Worm (Caenorhabditis elegans) whole organism, L2 larva: ENCODE measurements around the gene F28H7.2.

ENCODE experiments used
- C34F6.9 ChIP-seq: fragments of 150-350 bp; optimal IDR thresholded peaks from 2 replicates; lab custom pipeline; 2014; ENCODE audit warnings: missing biosample characterization, missing genetic modification characterization
- F13H6.1 ChIP-seq: sonication (generic microtip); optimal IDR thresholded peaks from 2 replicates; lab custom pipeline; 2016; ENCODE audit warnings: missing genetic modification characterization, missing compliant biosample characterization
- R02D3.7 ChIP-seq: fragments of 150-350 bp; optimal IDR thresholded peaks from 2 replicates; lab custom pipeline; 2014; ENCODE audit warnings: missing biosample characterization, missing genetic modification characterization
- Y55F3AM.14 ChIP-seq: fragments of 200-800 bp; sonication (Bioruptor generic); optimal IDR thresholded peaks from 2 replicates; lab custom pipeline; 2018; ENCODE audit warnings: mild to moderate bottlenecking, missing genetic modification characterization, missing compliant biosample characterization
- ZK546.5 ChIP-seq: sonication (generic microtip); optimal IDR thresholded peaks from 2 replicates; lab custom pipeline; 2017; ENCODE audit warnings: missing biosample characterization, missing genetic modification characterization
- alr-1 ChIP-seq: fragments of 150-350 bp; optimal IDR thresholded peaks from 2 replicates; lab custom pipeline; 2014; ENCODE audit warnings: missing biosample characterization, missing genetic modification characterization
- ama-1 ChIP-seq: fragments of 150-350 bp; optimal IDR thresholded peaks from 2 replicates; lab custom pipeline; 2018; ENCODE audit warnings: inconsistent platforms
- blmp-1 ChIP-seq: sonication (generic microtip); optimal IDR thresholded peaks from 2 replicates; lab custom pipeline; 2017; ENCODE audit warnings: missing genetic modification characterization, mild to moderate bottlenecking, missing compliant biosample characterization, antibody characterized with exemption, moderate library complexity; ENCODE audit not compliant: insufficient read depth
- ceh-16 ChIP-seq: fragments of 150-350 bp; optimal IDR thresholded peaks from 2 replicates; lab custom pipeline; 2014; ENCODE audit warnings: missing biosample characterization, missing genetic modification characterization
- crh-2 ChIP-seq: sonication (generic microtip); optimal IDR thresholded peaks from 2 replicates; lab custom pipeline; 2017; ENCODE audit warnings: missing biosample characterization, missing genetic modification characterization
- dmd-4 ChIP-seq: sonication (generic microtip); optimal IDR thresholded peaks from 2 replicates; lab custom pipeline; 2017; ENCODE audit warnings: missing biosample characterization, missing genetic modification characterization
- egl-27 ChIP-seq: sonication (generic microtip); optimal IDR thresholded peaks from 3 replicates; lab custom pipeline; 2017; ENCODE audit warnings: missing biosample characterization, missing genetic modification reagents, missing genetic modification characterization
- fos-1 ChIP-seq: fragments of 150-350 bp; optimal IDR thresholded peaks from 2 replicates; lab custom pipeline; 2014; ENCODE audit warnings: missing biosample characterization, missing genetic modification characterization
- lin-11 ChIP-seq: fragments of 150-350 bp; sonication (generic microtip); optimal IDR thresholded peaks from 2 replicates; lab custom pipeline; 2014; ENCODE audit warnings: missing biosample characterization, missing genetic modification characterization, inconsistent platforms, mixed read lengths
- lsy-2 ChIP-seq, 2 experiments: fragments of 150-350 bp in 1 of 2; sonication (generic microtip) in 1 of 2; optimal IDR thresholded peaks; 2 replicates each; lab custom pipeline; 2014 to 2017; ENCODE audit warnings: missing biosample characterization in 2 of 2, missing genetic modification characterization in 2 of 2
- mab-5 ChIP-seq: fragments of 150-350 bp; optimal IDR thresholded peaks from 2 replicates; lab custom pipeline; 2014; ENCODE audit warnings: missing biosample characterization, missing genetic modification characterization
- mdl-1 ChIP-seq, 2 experiments: fragments of 150-350 bp in 1 of 2; sonication (generic microtip) in 1 of 2; optimal IDR thresholded peaks; 2 replicates each; lab custom pipeline; 2017; ENCODE audit warnings: missing biosample characterization in 2 of 2, missing genetic modification characterization in 2 of 2
- nhr-11 ChIP-seq: fragments of 150-350 bp; optimal IDR thresholded peaks from 2 replicates; lab custom pipeline; 2014; ENCODE audit warnings: missing biosample characterization, missing genetic modification characterization
- nhr-129 ChIP-seq: fragments of 150-350 bp; optimal IDR thresholded peaks from 2 replicates; lab custom pipeline; 2014; ENCODE audit warnings: missing biosample characterization, missing genetic modification characterization
- nhr-21 ChIP-seq: fragments of 150-350 bp; optimal IDR thresholded peaks from 2 replicates; lab custom pipeline; 2014; ENCODE audit warnings: missing biosample characterization, missing genetic modification characterization
- nhr-237 ChIP-seq: fragments of 150-350 bp; optimal IDR thresholded peaks from 2 replicates; lab custom pipeline; 2014; ENCODE audit warnings: missing biosample characterization, missing genetic modification characterization
- nhr-25 ChIP-seq: fragments of 150-350 bp; sonication (generic microtip); optimal IDR thresholded peaks from 3 replicates; lab custom pipeline; 2014; ENCODE audit warnings: missing biosample characterization, missing genetic modification characterization
- nhr-6 ChIP-seq: fragments of 150-350 bp; optimal IDR thresholded peaks from 2 replicates; lab custom pipeline; 2014; ENCODE audit warnings: missing biosample characterization, missing genetic modification characterization
- nhr-77 ChIP-seq: fragments of 150-350 bp; optimal IDR thresholded peaks from 2 replicates; lab custom pipeline; 2014; ENCODE audit warnings: missing biosample characterization, missing genetic modification characterization
- peb-1 ChIP-seq: fragments of 150-350 bp; optimal IDR thresholded peaks from 2 replicates; lab custom pipeline; 2014; ENCODE audit warnings: missing biosample characterization, missing genetic modification characterization
- sem-4 ChIP-seq: fragments of 150-350 bp; optimal IDR thresholded peaks from 2 replicates; lab custom pipeline; 2014; ENCODE audit warnings: missing biosample characterization, missing genetic modification reagents, missing genetic modification characterization
- skn-1 ChIP-seq: sonication (generic microtip); optimal IDR thresholded peaks from 2 replicates; lab custom pipeline; 2017; ENCODE audit warnings: missing biosample characterization, missing genetic modification characterization
- sma-3 ChIP-seq: sonication (generic microtip); optimal IDR thresholded peaks from 2 replicates; lab custom pipeline; 2016; ENCODE audit warnings: missing genetic modification reagents, missing genetic modification characterization, missing compliant biosample characterization
- sma-9 ChIP-seq, 2 experiments: fragments of 150-350 bp in 1 of 2; sonication (generic microtip) in 1 of 2; optimal IDR thresholded peaks; 2 replicates each; lab custom pipeline; 2014 to 2016; ENCODE audit warnings: missing genetic modification characterization in 2 of 2, mild to moderate bottlenecking in 1 of 2, missing biosample characterization in 1 of 2, missing compliant biosample characterization in 1 of 2, missing genetic modification reagents in 1 of 2, moderate library complexity in 1 of 2
- snpc-4 ChIP-seq: fragments of 150-350 bp; optimal IDR thresholded peaks from 2 replicates; lab custom pipeline; 2014; ENCODE audit warnings: missing biosample characterization, missing genetic modification characterization
- unc-55 ChIP-seq: fragments of 150-350 bp; sonication (generic microtip); optimal IDR thresholded peaks from 3 replicates; lab custom pipeline; 2014; ENCODE audit warnings: missing biosample characterization, missing genetic modification reagents, missing genetic modification characterization
- unc-62 ChIP-seq: fragments of 150-350 bp; optimal IDR thresholded peaks from 2 replicates; lab custom pipeline; 2014; ENCODE audit warnings: missing biosample characterization, missing genetic modification reagents, missing genetic modification characterization
- zag-1 ChIP-seq: fragments of 150-350 bp; optimal IDR thresholded peaks from 2 replicates; lab custom pipeline; 2014; ENCODE audit warnings: missing biosample characterization, missing genetic modification characterization
- ztf-1 ChIP-seq: fragments of 200-800 bp; sonication (Bioruptor generic); conservative IDR thresholded peaks from 2 replicates; pipeline ENCODE4 v1.3.6; 2022; ENCODE audit warnings: missing genetic modification characterization, missing compliant biosample characterization
- ztf-11 ChIP-seq: sonication (generic microtip); optimal IDR thresholded peaks from 2 replicates; lab custom pipeline; 2017; ENCODE audit warnings: missing biosample characterization, missing genetic modification characterization

Gene F28H7.2

ce11 chrV:10719833-10720170 lies 27.9 kb upstream of the F28H7.2 start (continued):
- TF ChIP-seq crh-2 (tag; lab: Kevin White, UChicago) (peak; percentile 65), snpc-4 (tag; lab: Kevin White, UChicago) (no peak), peb-1 (tag; lab: Kevin White, UChicago) (no peak), lsy-2 (tag; optimal IDR thresholded peaks at IDR 0.05; lab: Kevin White, UChicago) (peak in 1 of 2 experiments; percentile 44), nhr-77 (tag; lab: Kevin White, UChicago) (no peak), R02D3.7 (no peak), F13H6.1 (peak; percentile 49), mdl-1 (tag; optimal IDR thresholded peaks at IDR 0.05; lab: Kevin White, UChicago) (peak in 1 of 2 experiments; percentile 76), nhr-21 (tag; lab: Kevin White, UChicago) (peak; percentile 81), ama-1 (peak; percentile 67), nhr-6 (tag; lab: Kevin White, UChicago) (peak; percentile 52), nhr-11 (tag; lab: Kevin White, UChicago) (no peak), C34F6.9 (tag; lab: Kevin White, UChicago) (peak; percentile 73), ztf-11 (tag; lab: Kevin White, UChicago) (no peak), fos-1 (tag; lab: Kevin White, UChicago) (peak; percentile 43), dmd-4 (tag; lab: Kevin White, UChicago) (no peak), nhr-237 (tag; lab: Kevin White, UChicago) (no peak), sma-3 (GFP tag; lab: Kevin White, UChicago) (peak; percentile 87)

ce11 chrV:10720303-10720847 lies 27.3 kb upstream of the F28H7.2 start:
- TF ChIP-seq sma-9 (GFP tag; optimal IDR thresholded peaks at IDR 0.05; lab: Kevin White, UChicago), result peak; percentile 74
- no peak for TF ChIP-seq sma-9 (tag; optimal IDR thresholded peaks at IDR 0.05; lab: Kevin White, UChicago)
- TF ChIP-seq alr-1 (tag; lab: Kevin White, UChicago), result no peak
- no peak for TF ChIP-seq ZK546.5 (tag; lab: Kevin White, UChicago)
- peak; percentile 55 for TF ChIP-seq mab-5 (tag; lab: Kevin White, UChicago)
- no peak for TF ChIP-seq peb-1 (tag; lab: Kevin White, UChicago)

ce11 chrV:10720876-10721275 lies 26.8 kb upstream of the F28H7.2 start:
- TF ChIP-seq nhr-25, result peak; percentile 45
- TF ChIP-seq blmp-1 (tag; lab: Kevin White, UChicago), result peak; percentile 22
- TF ChIP-seq snpc-4 (tag; lab: Kevin White, UChicago), result no peak
- TF ChIP-seq skn-1, result no peak
- TF ChIP-seq mab-5 (tag; lab: Kevin White, UChicago), result no peak
- TF ChIP-seq unc-62 (GFP tag; lab: Kevin White, UChicago), result no peak

ce11 chrV:10721304-10721703 lies 26.4 kb upstream of the F28H7.2 start:
- TF ChIP-seq sma-9 (GFP tag; optimal IDR thresholded peaks at IDR 0.05; lab: Kevin White, UChicago) (peak; percentile 45), sma-9 (tag; optimal IDR thresholded peaks at IDR 0.05; lab: Kevin White, UChicago) (no peak), C34F6.9 (tag; lab: Kevin White, UChicago) (no peak), unc-55 (GFP tag; lab: Kevin White, UChicago) (peak; percentile 41)

- TF ChIP-seq ztf-11 (tag; lab: Kevin White, UChicago) (no peak), nhr-77 (tag; lab: Kevin White, UChicago) (no peak), unc-55 (GFP tag; lab: Kevin White, UChicago) (peak; percentile 32), zag-1 (tag; lab: Kevin White, UChicago) (peak; percentile 56), nhr-6 (tag; lab: Kevin White, UChicago) (no peak), sem-4 (peak; percentile 70), lin-11 (tag; lab: Kevin White, UChicago) (peak; percentile 32), egl-27 (tag; lab: Kevin White, UChicago) (peak; percentile 13), C34F6.9 (tag; lab: Kevin White, UChicago) (peak; percentile 55), skn-1 (no peak), ceh-16 (tag; lab: Kevin White, UChicago) (no peak), blmp-1 (tag; lab: Kevin White, UChicago) (peak; percentile 90), Y55F3AM.14 (GFP tag; lab: Kevin White, UChicago) (peak; percentile 65), sma-9 (GFP tag; optimal IDR thresholded peaks at IDR 0.05; lab: Kevin White, UChicago) (peak; percentile 88), sma-9 (tag; optimal IDR thresholded peaks at IDR 0.05; lab: Kevin White, UChicago) (no peak), fos-1 (tag; lab: Kevin White, UChicago) (peak; percentile 23), unc-62 (GFP tag; lab: Kevin White, UChicago) (no peak), nhr-129 (tag; lab: Kevin White, UChicago) (peak; percentile 29), mdl-1 (tag; optimal IDR thresholded peaks at IDR 0.05; lab: Kevin White, UChicago) (peak in 1 of 2 experiments; percentile 47), ztf-1 (GFP tag; lab: Robert Waterston, UW) (no peak), lsy-2 (tag; optimal IDR thresholded peaks at IDR 0.05; lab: Kevin White, UChicago) (peak in 1 of 2 experiments; percentile 52), crh-2 (tag; lab: Kevin White, UChicago) (peak; percentile 8), F13H6.1 (peak; percentile 51)
Measured at ce11 chrV:10721912-10722426, 25.7 kb upstream of the F28H7.2 start.
